Worm (Caenorhabditis elegans) whole organism, young adult: Measurements from ENCODE around the gene let-268.
"Not testable (repeated sequence)": the region's sequence is repeated elsewhere in the genome, so short reads cannot be mapped to it uniquely, and the experiment has no call there.

Source experiments
- B0261.1 ChIP-seq: sonication (generic microtip); optimal IDR thresholded peaks from 2 replicates; lab custom pipeline; 2016; ENCODE audit warnings: mild to moderate bottlenecking, missing genetic modification characterization, moderate library complexity, missing compliant biosample characterization
- C06A6.2 ChIP-seq: fragments of 200-800 bp; sonication (Bioruptor generic); conservative IDR thresholded peaks from 2 replicates; pipeline ENCODE4 v1.3.6; 2022; ENCODE audit warnings: missing genetic modification characterization, missing compliant biosample characterization
- C17E4.6 ChIP-seq: fragments of 200-800 bp; sonication (Bioruptor generic); IDR thresholded peaks from 2 replicates; pipeline ENCODE4 v1.3.6; 2022; ENCODE audit warnings: missing genetic modification reagents, missing genetic modification characterization, missing compliant biosample characterization
- D2030.7 ChIP-seq: fragments of 200-800 bp; sonication (Bioruptor generic); IDR thresholded peaks from 2 replicates; pipeline ENCODE4 v1.3.6; 2022; ENCODE audit warnings: missing genetic modification reagents, missing genetic modification characterization, missing compliant biosample characterization
- F33H1.4 ChIP-seq: fragments of 200-800 bp; sonication (Bioruptor generic); IDR thresholded peaks from 2 replicates; pipeline ENCODE4 v1.3.6; 2022; ENCODE audit warnings: missing genetic modification reagents, missing genetic modification characterization, missing compliant biosample characterization
- K11D2.4 ChIP-seq: fragments of 200-800 bp; sonication (Bioruptor generic); IDR thresholded peaks from 2 replicates; pipeline ENCODE4 v1.3.6; 2022; ENCODE audit warnings: missing genetic modification reagents, missing genetic modification characterization, missing compliant biosample characterization
- Y56A3A.18 ChIP-seq: fragments of 200-800 bp; sonication (Bioruptor generic); IDR thresholded peaks from 2 replicates; pipeline ENCODE4 v1.3.6; 2022; ENCODE audit warnings: missing genetic modification reagents, missing genetic modification characterization, missing compliant biosample characterization
- Y67H2A.10 ChIP-seq: fragments of 200-800 bp; sonication (Bioruptor generic); conservative IDR thresholded peaks from 2 replicates; pipeline ENCODE4 v1.3.6; 2022; ENCODE audit warnings: missing genetic modification reagents, missing genetic modification characterization, missing compliant biosample characterization
- atf-7 ChIP-seq: sonication (generic microtip); optimal IDR thresholded peaks from 2 replicates; lab custom pipeline; 2017; ENCODE audit warnings: mild to moderate bottlenecking, missing genetic modification characterization, missing compliant biosample characterization
- attf-3 ChIP-seq: fragments of 200-800 bp; sonication (Bioruptor generic); conservative IDR thresholded peaks from 2 replicates; pipeline ENCODE4 v1.3.6; 2022; ENCODE audit warnings: missing genetic modification reagents, missing genetic modification characterization, missing compliant biosample characterization
- bed-2 ChIP-seq: fragments of 200-800 bp; sonication (Bioruptor generic); IDR thresholded peaks from 2 replicates; pipeline ENCODE4 v1.3.6; 2022; ENCODE audit warnings: missing genetic modification reagents, missing genetic modification characterization, missing compliant biosample characterization
- cebp-1 ChIP-seq, 2 experiments: fragments of 200-800 bp in 1 of 2; sonication (Bioruptor generic) in 1 of 2; sonication (generic microtip) in 1 of 2; IDR thresholded peaks in 1 of 2; optimal IDR thresholded peaks in 1 of 2; 2 replicates each; pipeline versions ENCODE4 v1.3.6 to Lab custom; 2017 to 2022; ENCODE audit warnings: missing compliant biosample characterization in 2 of 2, missing genetic modification characterization in 2 of 2, mild to moderate bottlenecking in 1 of 2, missing genetic modification reagents in 1 of 2, moderate library complexity in 1 of 2
- ceh-100 ChIP-seq: fragments of 200-800 bp; sonication (Bioruptor generic); IDR thresholded peaks from 2 replicates; pipeline ENCODE4 v1.3.6; 2022; ENCODE audit warnings: missing genetic modification reagents, missing genetic modification characterization, missing compliant biosample characterization
- ceh-91 ChIP-seq: fragments of 200-800 bp; sonication (Bioruptor generic); IDR thresholded peaks from 2 replicates; pipeline ENCODE4 v1.3.6; 2022; ENCODE audit warnings: missing genetic modification reagents, missing genetic modification characterization, missing compliant biosample characterization
- dox-1 ChIP-seq: fragments of 200-800 bp; sonication (Bioruptor generic); IDR thresholded peaks from 2 replicates; pipeline ENCODE4 v1.3.6; 2022; ENCODE audit warnings: missing genetic modification reagents, missing genetic modification characterization, missing compliant biosample characterization
- egl-44 ChIP-seq: fragments of 200-800 bp; sonication (Bioruptor generic); IDR thresholded peaks from 2 replicates; pipeline ENCODE4 v1.3.6; 2022; ENCODE audit warnings: missing genetic modification reagents, missing genetic modification characterization, missing compliant biosample characterization
- egrh-3 ChIP-seq: fragments of 200-800 bp; sonication (Bioruptor generic); IDR thresholded peaks from 2 replicates; pipeline ENCODE4 v1.3.6; 2022; ENCODE audit warnings: missing genetic modification reagents, missing genetic modification characterization, missing compliant biosample characterization
- ekl-4 ChIP-seq: fragments of 200-800 bp; sonication (Bioruptor generic); IDR thresholded peaks from 2 replicates; pipeline ENCODE4 v1.3.6; 2022; ENCODE audit warnings: missing genetic modification reagents, missing genetic modification characterization, missing compliant biosample characterization
- hmg-1.2 ChIP-seq: fragments of 200-800 bp; sonication (Bioruptor generic); IDR thresholded peaks from 2 replicates; pipeline ENCODE4 v1.3.6; 2022; ENCODE audit warnings: missing genetic modification reagents, missing genetic modification characterization, missing compliant biosample characterization
- let-526 ChIP-seq: fragments of 200-800 bp; sonication (Bioruptor generic); IDR thresholded peaks from 2 replicates; pipeline ENCODE4 v1.3.6; 2022; ENCODE audit warnings: missing genetic modification reagents, missing genetic modification characterization, missing compliant biosample characterization
- lin-26 ChIP-seq: fragments of 200-800 bp; sonication (Bioruptor generic); IDR thresholded peaks from 2 replicates; pipeline ENCODE4 v1.3.6; 2022; ENCODE audit warnings: missing genetic modification reagents, missing genetic modification characterization, missing compliant biosample characterization
- lsl-1 ChIP-seq: fragments of 200-800 bp; sonication (Bioruptor generic); optimal IDR thresholded peaks from 2 replicates; lab custom pipeline; 2018; ENCODE audit warnings: mild to moderate bottlenecking, missing genetic modification characterization, moderate library complexity, missing compliant biosample characterization
- lsy-27 ChIP-seq: sonication (generic microtip); optimal IDR thresholded peaks from 2 replicates; lab custom pipeline; 2017; ENCODE audit warnings: missing genetic modification characterization, mild to moderate bottlenecking, missing compliant biosample characterization, antibody characterized with exemption, missing genotype, borderline replicate concordance; ENCODE audit not compliant: insufficient read depth
- madf-6 ChIP-seq: fragments of 200-800 bp; sonication (Bioruptor generic); IDR thresholded peaks from 2 replicates; pipeline ENCODE4 v1.3.6; 2022; ENCODE audit warnings: missing genetic modification reagents, missing genetic modification characterization, missing compliant biosample characterization
- mcd-1 ChIP-seq: fragments of 200-800 bp; sonication (Bioruptor generic); IDR thresholded peaks from 2 replicates; pipeline ENCODE4 v1.3.6; 2022; ENCODE audit warnings: missing genetic modification reagents, missing genetic modification characterization, missing compliant biosample characterization
- nfya-1 ChIP-seq: sonication (generic microtip); optimal IDR thresholded peaks from 2 replicates; lab custom pipeline; 2017; ENCODE audit warnings: antibody characterized with exemption, missing compliant biosample characterization, missing genetic modification characterization, borderline replicate concordance; ENCODE audit not compliant: insufficient read depth
- nfyb-1 ChIP-seq: fragments of 200-800 bp; sonication (Bioruptor generic); IDR thresholded peaks from 2 replicates; pipeline ENCODE4 v1.3.6; 2022; ENCODE audit warnings: missing genetic modification reagents, missing genetic modification characterization, missing compliant biosample characterization
- pbrm-1 ChIP-seq: fragments of 200-800 bp; sonication (Bioruptor generic); IDR thresholded peaks from 2 replicates; pipeline ENCODE4 v1.3.6; 2022; ENCODE audit warnings: missing genetic modification reagents, missing genetic modification characterization, missing compliant biosample characterization
- rcor-1 ChIP-seq: fragments of 200-800 bp; sonication (Bioruptor generic); IDR thresholded peaks from 2 replicates; pipeline ENCODE4 v1.3.6; 2022; ENCODE audit warnings: missing genetic modification reagents, missing genetic modification characterization, missing compliant biosample characterization
- rpc-1 ChIP-seq, 2 experiments: fragments of 150-350 bp in 1 of 2; sonication (generic microtip) in 1 of 2; optimal IDR thresholded peaks; 2 replicates each; lab custom pipeline; 2014 to 2018; ENCODE audit warnings: missing biosample characterization in 1 of 2, missing genetic modification characterization in 1 of 2, missing genetic modification reagents in 1 of 2, missing genotype in 1 of 2
- zfh-2 ChIP-seq: fragments of 200-800 bp; sonication (Bioruptor generic); conservative IDR thresholded peaks from 2 replicates; pipeline ENCODE4 v1.3.6; 2022; ENCODE audit warnings: missing genetic modification reagents, missing genetic modification characterization, missing compliant biosample characterization
- ztf-25 ChIP-seq: fragments of 200-800 bp; sonication (Bioruptor generic); IDR thresholded peaks from 2 replicates; pipeline ENCODE4 v1.3.6; 2022; ENCODE audit warnings: missing genetic modification reagents, missing genetic modification characterization, missing compliant biosample characterization
- ztf-28 ChIP-seq: fragments of 200-800 bp; sonication (Bioruptor generic); IDR thresholded peaks from 2 replicates; pipeline ENCODE4 v1.3.6; 2022; ENCODE audit warnings: missing genetic modification reagents, missing genetic modification characterization, missing compliant biosample characterization

Gene let-268

DNA sequence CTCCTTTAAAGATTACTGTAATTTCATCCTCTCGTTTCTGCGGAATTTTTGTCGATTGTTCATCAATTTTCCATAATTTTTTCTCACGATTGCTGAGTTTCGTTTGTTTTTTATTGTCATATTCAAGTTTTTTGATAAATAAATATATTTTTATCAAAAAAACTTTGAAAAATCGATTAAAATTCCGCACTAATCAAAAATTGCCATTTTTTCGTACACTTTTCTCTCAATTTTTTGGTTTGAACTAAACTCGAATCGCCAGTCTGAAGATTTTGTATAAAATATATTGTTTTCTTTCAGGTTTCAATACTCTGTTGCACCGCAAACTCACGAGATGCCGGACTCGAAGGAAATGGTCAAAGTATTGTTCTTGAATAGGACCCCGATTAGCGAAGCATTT, 1.1 kb upstream of the let-268 start, which contains the start of gene ogr-2:
Gene ogr-2 (plus strand): TSS at position 301 of the 400 bp plus-strand sequence.
- TF ChIP-seq nfya-1 (tag; lab: Kevin White, UChicago) (no peak), lsl-1 (GFP tag; lab: Kevin White, UChicago) (peak; percentile 30), lsy-27 (tag; lab: Kevin White, UChicago) (no peak), lin-26 (GFP tag; lab: Robert Waterston, UW) (no peak), let-526 (GFP tag; lab: Robert Waterston, UW) (no peak), C06A6.2 (GFP tag; lab: Robert Waterston, UW) (no peak), zfh-2 (no peak)
- TF ChIP-seq, all 124 proteins: peak for 1

DNA sequence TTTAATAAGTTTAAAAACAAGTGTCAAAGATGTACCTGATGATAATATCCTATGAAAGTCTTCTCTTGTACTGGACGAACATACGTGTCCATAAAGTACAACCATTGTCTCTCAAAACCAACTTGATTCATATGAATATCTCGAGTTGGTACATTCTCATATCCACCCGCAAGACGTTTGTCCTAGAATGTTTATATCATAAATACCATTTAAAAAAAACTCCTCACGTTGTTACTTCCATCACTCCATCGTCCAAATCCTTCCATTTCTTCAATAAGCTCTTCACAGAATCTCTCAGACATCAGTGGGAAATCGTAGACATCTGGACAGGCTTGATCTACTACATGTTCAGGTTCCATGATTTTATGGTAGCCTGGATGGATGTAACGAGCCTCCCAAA, 4.4 kb downstream of the let-268 start:
- TF ChIP-seq atf-7 (tag; lab: Kevin White, UChicago) (no peak), B0261.1 (no peak), pbrm-1 (no peak)

DNA sequence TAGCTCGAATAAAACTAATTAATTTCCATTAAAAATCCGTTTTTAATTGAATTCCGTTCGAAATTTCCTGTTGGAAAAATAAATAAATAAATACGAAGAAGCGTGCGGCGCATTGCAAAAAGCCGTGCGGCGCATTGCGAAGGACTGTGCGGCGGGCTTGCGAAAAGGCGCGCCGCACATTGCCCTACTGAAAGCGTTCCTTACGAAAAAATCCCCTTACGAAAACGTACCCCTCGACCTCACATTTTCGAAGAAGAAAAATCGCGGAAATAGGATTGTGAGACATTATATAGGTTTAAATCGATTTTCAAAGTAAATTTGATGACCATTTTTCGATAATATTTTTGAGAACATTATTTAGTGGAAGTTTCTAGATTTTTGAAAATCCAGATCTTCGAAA, 5.0 kb downstream of the let-268 start:
- TF ChIP-seq egrh-3 (GFP tag; lab: Robert Waterston, UW): peak; percentile 67
- peak; percentile 42; the same call in 1 of the 2 replicates for TF ChIP-seq lin-26 (GFP tag; lab: Robert Waterston, UW)
- peak; percentile 58; the same call in 1 of the 2 replicates for TF ChIP-seq cebp-1 (GFP tag; IDR thresholded peaks at IDR 0.05; lab: Robert Waterston, UW)
- TF ChIP-seq cebp-1, rpc-1 (tag; optimal IDR thresholded peaks at IDR 0.05; lab: Kevin White, UChicago): not testable (repeated sequence)
- peak; percentile 76 for TF ChIP-seq attf-3 (GFP tag; lab: Robert Waterston, UW)
- TF ChIP-seq ekl-4 (GFP tag; lab: Robert Waterston, UW): peak; percentile 82
- TF ChIP-seq K11D2.4 (GFP tag; lab: Robert Waterston, UW): peak; percentile 62; the same call in 1 of the 2 replicates
- TF ChIP-seq hmg-1.2 (GFP tag; lab: Robert Waterston, UW): peak; percentile 59
- peak; percentile 94 for TF ChIP-seq ceh-100
- TF ChIP-seq D2030.7: peak; percentile 61
- TF ChIP-seq ceh-91: peak; percentile 70
- TF ChIP-seq nfyb-1 (GFP tag; lab: Robert Waterston, UW): peak; percentile 83
- TF ChIP-seq C06A6.2 (GFP tag; lab: Robert Waterston, UW): peak; percentile 99
- TF ChIP-seq Y56A3A.18 (GFP tag; lab: Robert Waterston, UW): 0 out of 2 replicates have a peak, but pooled peaks have one; percentile 61
- TF ChIP-seq rcor-1 (GFP tag; lab: Robert Waterston, UW): peak; percentile 37; the same call in 1 of the 2 replicates
- peak; percentile 65; the same call in 1 of the 2 replicates for TF ChIP-seq Y67H2A.10 (GFP tag; lab: Robert Waterston, UW)
- TF ChIP-seq egl-44 (GFP tag; lab: Robert Waterston, UW): 0 out of 2 replicates have a peak, but pooled peaks have one; percentile 28
- peak; percentile 61 for TF ChIP-seq F33H1.4 (GFP tag; lab: Robert Waterston, UW)
- peak; percentile 59 for TF ChIP-seq madf-6 (GFP tag; lab: Robert Waterston, UW)
- peak; percentile 92 for TF ChIP-seq mcd-1 (GFP tag; lab: Robert Waterston, UW)
- 0 out of 2 replicates have a peak, but pooled peaks have one; percentile 56 for TF ChIP-seq C17E4.6 (GFP tag; lab: Robert Waterston, UW)
- peak; percentile 81; the same call in 1 of the 2 replicates for TF ChIP-seq ztf-28
- TF ChIP-seq bed-2: 0 out of 2 replicates have a peak, but pooled peaks have one; percentile 46
- TF ChIP-seq rpc-1 (optimal IDR thresholded peaks at IDR 0.05; lab: Kevin White, UChicago): peak; percentile 20
- TF ChIP-seq pbrm-1: peak; percentile 84
- TF ChIP-seq ztf-25 (GFP tag; lab: Robert Waterston, UW): peak; percentile 74; the same call in 1 of the 2 replicates
- TF ChIP-seq dox-1: peak; percentile 96
- TF ChIP-seq, all 124 proteins: peak for 26; not testable (repeated sequence) for 98
